Worm (Caenorhabditis elegans) whole organism, L1 larva: ENCODE measurements around the gene F10E9.3.

ENCODE experiments used
- ceh-88 ChIP-seq: fragments of 200-800 bp; sonication (Bioruptor generic); IDR thresholded peaks from 2 replicates; pipeline ENCODE4 v1.3.6; 2022; ENCODE audit warnings: missing genetic modification characterization, missing compliant biosample characterization
- elt-3 ChIP-seq, 6 experiments: fragments of 150-350 bp in 1 of 6; sonication (generic microtip); optimal IDR thresholded peaks; 2 replicates each; lab custom pipeline; 2017 to 2018; ENCODE audit warnings: missing biosample characterization in 6 of 6, missing genetic modification characterization in 6 of 6, inconsistent platforms in 1 of 6
- lin-39 ChIP-seq: fragments of 150-350 bp; optimal IDR thresholded peaks from 2 replicates; lab custom pipeline; 2014; ENCODE audit warnings: missing biosample characterization, missing genetic modification reagents, missing genetic modification characterization
- lir-3 ChIP-seq: sonication (generic microtip); optimal IDR thresholded peaks from 2 replicates; lab custom pipeline; 2016; ENCODE audit warnings: mild to moderate bottlenecking, missing genetic modification characterization, moderate library complexity, missing compliant biosample characterization; ENCODE audit not compliant: poor library complexity
- mdl-1 ChIP-seq, 2 experiments: fragments of 150-350 bp; optimal IDR thresholded peaks; 2 replicates each; lab custom pipeline; 2014 to 2017; ENCODE audit warnings: missing biosample characterization in 2 of 2, missing genetic modification characterization in 2 of 2, inconsistent platforms in 1 of 2
- nhr-237 ChIP-seq: fragments of 150-350 bp; optimal IDR thresholded peaks from 2 replicates; lab custom pipeline; 2014; ENCODE audit warnings: missing biosample characterization, missing genetic modification characterization
- nhr-76 ChIP-seq: sonication (generic microtip); optimal IDR thresholded peaks from 2 replicates; lab custom pipeline; 2017; ENCODE audit warnings: missing biosample characterization, missing genetic modification characterization
- pqm-1 ChIP-seq: sonication (generic microtip); optimal IDR thresholded peaks from 3 replicates; lab custom pipeline; 2017; ENCODE audit warnings: missing biosample characterization, missing genetic modification characterization
- sptf-1 ChIP-seq: fragments of 150-350 bp; optimal IDR thresholded peaks from 2 replicates; lab custom pipeline; 2014; ENCODE audit warnings: missing biosample characterization, missing genetic modification characterization
- sup-37 ChIP-seq: fragments of 200-800 bp; sonication (Bioruptor generic); optimal IDR thresholded peaks from 2 replicates; lab custom pipeline; 2018; ENCODE audit warnings: mild to moderate bottlenecking, missing genetic modification characterization, missing compliant biosample characterization
- swsn-7 ChIP-seq: sonication (generic microtip); optimal IDR thresholded peaks from 2 replicates; lab custom pipeline; 2016; ENCODE audit warnings: missing genetic modification characterization, missing compliant biosample characterization
- unc-130 ChIP-seq: fragments of 150-350 bp; optimal IDR thresholded peaks from 2 replicates; lab custom pipeline; 2017; ENCODE audit warnings: missing biosample characterization, missing genetic modification characterization, inconsistent platforms

DNA sequence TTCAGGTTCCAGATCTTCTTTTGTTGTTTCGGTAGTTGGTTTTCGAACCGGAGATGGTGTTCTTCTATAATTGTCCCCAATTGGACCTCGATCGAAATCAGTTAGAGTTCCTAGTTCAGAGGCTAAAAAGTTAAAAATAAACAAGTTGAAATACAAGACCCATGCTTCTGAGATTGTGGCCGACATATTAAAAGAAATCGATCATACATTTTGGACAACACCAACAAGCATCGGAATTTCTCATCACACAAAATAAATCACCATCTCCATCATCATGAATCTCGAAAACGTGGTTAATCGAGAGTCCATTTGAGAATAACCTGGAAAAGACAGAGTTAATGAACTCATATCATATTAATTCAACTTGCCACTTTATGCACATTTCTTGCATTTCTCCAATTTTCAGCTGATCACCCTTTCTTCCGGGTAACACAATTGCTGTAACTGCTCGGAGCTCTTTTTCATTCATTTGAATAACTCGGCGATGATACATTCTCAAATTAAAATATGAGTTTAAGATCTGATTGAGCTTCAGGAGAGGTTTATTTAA is 39.1 kb upstream of the F10E9.3 start, which contains the start of the genes mps-4 and F09G8.10:
- no peak for TF ChIP-seq lin-39 (tag; lab: Kevin White, UChicago)
- TF ChIP-seq unc-130 (tag; lab: Kevin White, UChicago): no peak
- TF ChIP-seq nhr-237 (tag; lab: Kevin White, UChicago): no peak
- TF ChIP-seq ceh-88 (GFP tag; lab: Robert Waterston, UW): no peak
- TF ChIP-seq pqm-1 (tag; lab: Kevin White, UChicago): no peak
- no peak for TF ChIP-seq sup-37 (GFP tag; lab: Kevin White, UChicago)
- no peak for TF ChIP-seq nhr-76 (tag; lab: Kevin White, UChicago)
- no peak for TF ChIP-seq elt-3 (tag; optimal IDR thresholded peaks at IDR 0.05; lab: Kevin White, UChicago)
- TF ChIP-seq swsn-7 (tag; lab: Kevin White, UChicago): no peak
- TF ChIP-seq lir-3 (tag; lab: Kevin White, UChicago): no peak
- no peak for TF ChIP-seq mdl-1 (tag; optimal IDR thresholded peaks at IDR 0.05; lab: Kevin White, UChicago)
- no peak for TF ChIP-seq sptf-1 (tag; lab: Kevin White, UChicago)
